Worm (Caenorhabditis elegans): ENCODE results near the gene T21C9.11.

T21C9.11 gene

DNA sequence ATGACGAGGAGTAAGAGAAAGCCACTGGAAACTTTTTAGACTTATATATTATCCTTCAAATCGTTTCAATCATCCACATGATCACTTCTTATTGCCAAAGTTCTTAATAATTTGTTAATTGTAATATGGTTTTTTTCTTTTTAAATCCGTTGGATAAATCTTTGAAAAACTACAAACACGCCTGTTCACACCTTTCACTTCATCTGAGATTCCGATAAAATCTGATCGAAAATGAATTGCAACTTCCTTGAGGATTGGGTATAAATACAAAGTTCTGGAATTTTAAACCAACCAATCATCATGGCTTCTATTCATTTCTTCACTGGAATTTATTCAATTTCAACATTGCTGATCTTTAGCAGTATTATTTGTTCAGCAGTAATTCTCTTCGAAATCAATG, 34.1 kb downstream of the T21C9.11 start, which contains the start of gene col-152:
Gene col-152 (plus strand): TSS at position 301 of the 400 bp plus-strand sequence.
- TF ChIP-seq unc-62 (GFP tag; optimal IDR thresholded peaks at IDR 0.05) = no peak
- no peak for TF ChIP-seq zag-1 (tag; optimal IDR thresholded peaks at IDR 0.05)
- no peak for TF ChIP-seq R02D3.7 (tag; optimal IDR thresholded peaks at IDR 0.05)
- no peak for TF ChIP-seq nhr-6 (tag; optimal IDR thresholded peaks at IDR 0.05)
- no peak for TF ChIP-seq nhr-21 (tag; optimal IDR thresholded peaks at IDR 0.05)

DNA sequence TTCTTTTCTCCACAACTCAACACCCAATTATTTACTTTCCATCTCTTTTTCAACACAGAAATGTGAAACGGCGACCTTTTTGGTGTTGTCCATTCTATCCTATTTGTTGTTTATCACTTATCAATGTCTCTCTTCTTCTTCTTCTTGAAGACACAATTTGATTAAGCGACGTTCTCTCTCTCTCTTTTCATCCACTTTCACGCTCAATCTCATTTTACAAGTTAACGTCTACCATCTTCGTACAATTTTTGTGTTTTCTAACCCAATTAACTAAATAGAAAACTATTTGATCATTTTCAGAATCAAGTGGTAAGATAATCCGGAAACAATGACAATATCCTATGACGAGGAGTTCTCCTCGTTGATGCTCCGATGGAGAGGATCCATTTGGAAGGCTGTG, 37.0 kb downstream of the T21C9.11 start, which contains the start of gene best-14:
Gene best-14 (plus strand): TSS at position 301 of the 400 bp plus-strand sequence.
- no peak for TF ChIP-seq nhr-237 (tag; optimal IDR thresholded peaks at IDR 0.05)
- TF ChIP-seq gmeb-1 (tag; optimal IDR thresholded peaks at IDR 0.05) = no peak
- no peak for TF ChIP-seq unc-55 (GFP tag; optimal IDR thresholded peaks at IDR 0.05)
- TF ChIP-seq ztf-1 (GFP tag; conservative IDR thresholded peaks at IDR 0.05) = no peak
- TF ChIP-seq skn-1 (tag; optimal IDR thresholded peaks at IDR 0.05) = no peak
- no peak for TF ChIP-seq nhr-10 (tag; optimal IDR thresholded peaks at IDR 0.05)
- no peak for TF ChIP-seq ZK546.5 (tag; optimal IDR thresholded peaks at IDR 0.05)

DNA sequence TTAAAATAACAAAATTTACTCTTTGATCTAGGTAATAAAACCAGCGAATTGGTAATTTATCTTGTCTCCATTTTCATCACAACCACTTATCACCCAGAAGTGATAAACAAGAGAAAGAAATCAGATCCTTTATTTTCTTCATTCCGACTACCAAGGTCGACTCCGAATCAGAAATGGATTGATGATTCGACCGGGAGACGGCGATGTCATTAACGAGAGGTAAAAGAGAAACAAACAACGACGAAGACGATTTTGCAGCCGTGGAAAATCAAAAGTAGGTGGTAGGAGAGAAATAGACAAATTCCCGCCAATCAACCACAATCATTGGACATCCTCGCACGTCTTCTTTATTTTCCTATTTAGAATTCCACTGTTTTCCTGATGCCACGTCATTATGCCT, 37.6 kb downstream of the T21C9.11 start:
- peak; percentile 43 for TF ChIP-seq sma-9 (GFP tag; optimal IDR thresholded peaks at IDR 0.05)
- no peak for TF ChIP-seq sma-9 (tag; optimal IDR thresholded peaks at IDR 0.05)
- TF ChIP-seq nhr-6 (tag; optimal IDR thresholded peaks at IDR 0.05) = no peak
- TF ChIP-seq sma-3 (GFP tag; optimal IDR thresholded peaks at IDR 0.05) = peak; percentile 63
- TF ChIP-seq mab-5 (tag; optimal IDR thresholded peaks at IDR 0.05) = no peak
- TF ChIP-seq unc-55 (GFP tag; optimal IDR thresholded peaks at IDR 0.05) = no peak
- no peak for TF ChIP-seq lin-13 (GFP tag; optimal IDR thresholded peaks at IDR 0.05)
- TF ChIP-seq ztf-11 (tag; optimal IDR thresholded peaks at IDR 0.05) = no peak
- no peak for TF ChIP-seq mbf-1 (tag; optimal IDR thresholded peaks at IDR 0.05)
- peak; percentile 24 for TF ChIP-seq nhr-21 (tag; optimal IDR thresholded peaks at IDR 0.05)
- no peak for TF ChIP-seq mdl-1 (tag; optimal IDR thresholded peaks at IDR 0.05)
- TF ChIP-seq aly-2 (tag; optimal IDR thresholded peaks at IDR 0.05) = no peak
- TF ChIP-seq F13H6.1 (tag; optimal IDR thresholded peaks at IDR 0.05) = no peak
- peak; percentile 3 for TF ChIP-seq blmp-1 (tag; optimal IDR thresholded peaks at IDR 0.05; ENCODE audit: insufficient read depth)
- TF ChIP-seq lin-39 (tag; optimal IDR thresholded peaks at IDR 0.05) = no peak
- no peak for TF ChIP-seq ztf-1 (GFP tag; conservative IDR thresholded peaks at IDR 0.05)
- TF ChIP-seq unc-39 (tag; optimal IDR thresholded peaks at IDR 0.05) = no peak
- peak; percentile 7 for TF ChIP-seq fos-1 (tag; optimal IDR thresholded peaks at IDR 0.05)
- no peak for TF ChIP-seq sem-4 (tag; optimal IDR thresholded peaks at IDR 0.05)
- no peak for TF ChIP-seq egl-27 (tag; optimal IDR thresholded peaks at IDR 0.05)
- TF ChIP-seq nhr-12 (tag; optimal IDR thresholded peaks at IDR 0.05) = no peak
- no peak for TF ChIP-seq gmeb-1 (tag; optimal IDR thresholded peaks at IDR 0.05)
- peak; percentile 1 for TF ChIP-seq crh-2 (tag; optimal IDR thresholded peaks at IDR 0.05)
- TF ChIP-seq peb-1 (tag; optimal IDR thresholded peaks at IDR 0.05) = no peak
- no peak for TF ChIP-seq nhr-237 (tag; optimal IDR thresholded peaks at IDR 0.05)
- TF ChIP-seq zag-1 (tag; optimal IDR thresholded peaks at IDR 0.05) = no peak

DNA sequence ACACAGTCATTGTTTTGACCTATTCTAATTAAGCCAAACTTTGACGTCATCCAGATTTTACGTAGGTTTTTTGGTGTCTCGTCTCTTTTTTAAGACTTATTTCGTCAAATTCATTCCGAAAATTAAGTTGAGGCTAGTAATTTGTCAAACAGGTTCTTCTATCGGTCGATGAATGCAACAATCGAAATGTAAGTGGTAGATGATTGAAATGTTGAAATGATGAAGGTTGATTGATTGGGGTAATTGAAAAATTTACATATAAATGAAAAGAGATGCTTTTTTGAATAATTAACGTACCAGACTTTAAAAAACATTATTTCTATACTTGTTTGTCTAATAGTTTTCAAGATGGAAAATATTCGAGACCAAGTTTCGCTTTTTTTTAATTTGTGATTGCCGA, 38.3 kb downstream of the T21C9.11 start:
- TF ChIP-seq unc-62 (GFP tag; optimal IDR thresholded peaks at IDR 0.05) (no peak), mdl-1 (tag; optimal IDR thresholded peaks at IDR 0.05) (no peak), peb-1 (tag; optimal IDR thresholded peaks at IDR 0.05) (no peak), aly-2 (tag; optimal IDR thresholded peaks at IDR 0.05) (no peak), sma-3 (GFP tag; optimal IDR thresholded peaks at IDR 0.05) (peak; percentile 54)

DNA sequence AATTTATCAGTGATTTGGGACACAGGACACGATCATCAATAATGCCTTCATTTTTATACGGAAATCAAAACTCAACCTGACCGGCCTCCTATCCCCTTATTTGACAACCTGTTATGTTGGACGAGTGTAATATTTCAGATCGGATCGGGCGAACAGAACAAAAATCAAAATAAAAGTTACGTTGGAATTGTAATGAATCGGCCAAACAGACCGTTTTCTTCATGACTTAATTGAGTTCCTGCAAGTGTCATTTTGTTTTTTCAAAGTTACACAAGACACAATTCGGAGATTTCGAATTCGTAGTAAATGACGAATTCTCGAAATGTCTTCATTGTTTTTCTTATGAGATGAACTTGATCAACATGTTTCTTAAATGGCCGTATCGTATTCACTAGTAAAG, 39.5 kb downstream of the T21C9.11 start, which contains the start of gene F32G8.3:
Gene F32G8.3 (minus strand): TSS at position 101 of the 400 bp plus-strand sequence.
- TF ChIP-seq ama-1 (optimal IDR thresholded peaks at IDR 0.05) = no peak
- TF ChIP-seq nhr-10 (tag; optimal IDR thresholded peaks at IDR 0.05) = no peak
- TF ChIP-seq lin-11 (tag; optimal IDR thresholded peaks at IDR 0.05) = no peak
- no peak for TF ChIP-seq sma-9 (GFP tag; optimal IDR thresholded peaks at IDR 0.05)
- no peak for TF ChIP-seq sma-9 (tag; optimal IDR thresholded peaks at IDR 0.05)
- no peak for TF ChIP-seq nhr-77 (tag; optimal IDR thresholded peaks at IDR 0.05)
- no peak for TF ChIP-seq egl-27 (tag; optimal IDR thresholded peaks at IDR 0.05)
- TF ChIP-seq elt-1 (tag; optimal IDR thresholded peaks at IDR 0.05) = no peak
- TF ChIP-seq ztf-11 (tag; optimal IDR thresholded peaks at IDR 0.05) = no peak
- no peak for TF ChIP-seq unc-62 (GFP tag; optimal IDR thresholded peaks at IDR 0.05)
- TF ChIP-seq ztf-1 (GFP tag; conservative IDR thresholded peaks at IDR 0.05) = no peak
- no peak for TF ChIP-seq ceh-82 (tag; optimal IDR thresholded peaks at IDR 0.05)
- no peak for TF ChIP-seq F13H6.1 (tag; optimal IDR thresholded peaks at IDR 0.05)
- TF ChIP-seq mbf-1 (tag; optimal IDR thresholded peaks at IDR 0.05) = no peak
- TF ChIP-seq nhr-11 (tag; optimal IDR thresholded peaks at IDR 0.05) = no peak
- TF ChIP-seq zag-1 (tag; optimal IDR thresholded peaks at IDR 0.05) = no peak
- no peak for TF ChIP-seq sma-3 (GFP tag; optimal IDR thresholded peaks at IDR 0.05)
